Worm (Caenorhabditis elegans) whole organism, L4/young adult: Measurements from ENCODE around the gene srbc-9.

Experiments
- W03F9.2 ChIP-seq: fragments of 150-350 bp; optimal IDR thresholded peaks from 2 replicates; lab custom pipeline; 2014; ENCODE audit warnings: missing biosample characterization, missing genetic modification characterization
- dao-5 ChIP-seq: sonication (generic microtip); optimal IDR thresholded peaks from 2 replicates; lab custom pipeline; 2016; ENCODE audit warnings: missing genotype, missing genetic modification characterization, moderate library complexity, missing compliant biosample characterization
- him-1 ChIP-seq: sonication (generic microtip); optimal IDR thresholded peaks from 2 replicates; lab custom pipeline; 2016; ENCODE audit warnings: missing genotype, missing genetic modification reagents, missing genetic modification characterization, missing compliant biosample characterization

ce11 chrV:7476766-7477165 lies 13.5 kb downstream of the srbc-9 start, which contains the start of gene srh-125:
- TF ChIP-seq W03F9.2 (tag; lab: Kevin White, UChicago) (no peak), him-1 (tag; lab: Kevin White, UChicago) (no peak), dao-5 (no peak)
